Worm (Caenorhabditis elegans): ENCODE results near the gene C50E3.15.

The C50E3.15 gene

DNA sequence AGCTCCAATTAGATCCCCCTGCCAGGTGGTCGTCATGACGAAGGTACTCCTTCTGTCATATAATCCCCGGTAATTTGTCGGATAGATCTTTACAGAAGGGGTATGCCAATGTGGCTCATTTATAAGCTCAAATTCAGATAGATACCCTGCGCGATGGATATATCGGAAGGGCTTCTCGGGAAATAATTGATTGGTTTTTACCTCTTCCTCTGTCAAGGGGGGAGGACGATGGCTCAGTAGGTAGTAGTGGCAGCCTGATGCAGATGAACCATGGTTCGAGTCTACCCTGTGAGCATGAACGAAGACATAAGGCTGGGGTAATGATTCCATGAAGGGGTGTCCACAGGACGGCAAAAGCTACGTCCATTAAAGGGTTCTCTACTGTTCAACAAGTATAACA, 28.9 kb downstream of the C50E3.15 start:
- no peak for TF ChIP-seq ztf-23 (GFP tag; IDR thresholded peaks at IDR 0.05)
- no peak for TF ChIP-seq flt-1 (GFP tag; IDR thresholded peaks at IDR 0.05)
- TF ChIP-seq ref-1 (GFP tag; conservative IDR thresholded peaks at IDR 0.05): no peak
- no peak for TF ChIP-seq T22C8.4 (GFP tag; IDR thresholded peaks at IDR 0.05)

DNA sequence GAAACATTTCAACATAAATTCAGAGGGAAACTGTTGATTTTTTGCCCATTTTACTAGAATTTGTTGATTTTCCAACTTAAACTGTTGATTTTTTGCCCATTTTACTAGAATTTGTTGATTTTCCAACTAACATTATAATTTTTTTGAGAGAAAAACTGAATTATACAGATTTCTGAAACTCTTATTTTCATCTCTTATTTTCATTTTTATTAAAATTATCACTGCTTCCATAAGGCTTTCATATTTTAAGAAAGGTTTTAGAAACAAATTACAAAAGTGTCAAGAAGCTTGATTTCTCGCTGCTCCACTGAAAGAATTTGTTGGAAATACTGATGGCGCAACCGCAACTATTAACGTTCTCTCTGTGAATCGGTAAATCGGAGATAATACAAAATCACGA, 31.7 kb downstream of the C50E3.15 start:
- no peak for TF ChIP-seq tab-1 (GFP tag; IDR thresholded peaks at IDR 0.05)
- no peak for TF ChIP-seq T22C8.4 (GFP tag; IDR thresholded peaks at IDR 0.05)
- no peak for TF ChIP-seq cog-1 (tag; optimal IDR thresholded peaks at IDR 0.05)
- TF ChIP-seq med-1 (GFP tag; optimal IDR thresholded peaks at IDR 0.05; ENCODE audit: insufficient read depth): no peak
- no peak for TF ChIP-seq flt-1 (GFP tag; IDR thresholded peaks at IDR 0.05)
- no peak for TF ChIP-seq ztf-23 (GFP tag; IDR thresholded peaks at IDR 0.05)
- no peak for TF ChIP-seq ztf-29 (GFP tag; IDR thresholded peaks at IDR 0.05)
- TF ChIP-seq klf-2 (GFP tag; conservative IDR thresholded peaks at IDR 0.05): no peak
- no peak for TF ChIP-seq ref-1 (GFP tag; conservative IDR thresholded peaks at IDR 0.05)

- no peak for TF ChIP-seq med-1 (GFP tag; optimal IDR thresholded peaks at IDR 0.05; ENCODE audit: insufficient read depth)
- TF ChIP-seq flt-1 (GFP tag; IDR thresholded peaks at IDR 0.05): no peak
- no peak for TF ChIP-seq ztf-23 (GFP tag; IDR thresholded peaks at IDR 0.05)
- TF ChIP-seq klf-2 (GFP tag; conservative IDR thresholded peaks at IDR 0.05): no peak
- no peak for TF ChIP-seq cog-1 (tag; optimal IDR thresholded peaks at IDR 0.05)
- no peak for TF ChIP-seq ref-1 (GFP tag; conservative IDR thresholded peaks at IDR 0.05)
- TF ChIP-seq ztf-29 (GFP tag; IDR thresholded peaks at IDR 0.05): no peak
- no peak for TF ChIP-seq T22C8.4 (GFP tag; IDR thresholded peaks at IDR 0.05)
These were observed 33.5 kb downstream of the C50E3.15 start, which contains the start of gene srh-234 for ce11 chrV:7651757-7652156. Gene srh-234 (minus strand): TSS chrV:7651857.

DNA sequence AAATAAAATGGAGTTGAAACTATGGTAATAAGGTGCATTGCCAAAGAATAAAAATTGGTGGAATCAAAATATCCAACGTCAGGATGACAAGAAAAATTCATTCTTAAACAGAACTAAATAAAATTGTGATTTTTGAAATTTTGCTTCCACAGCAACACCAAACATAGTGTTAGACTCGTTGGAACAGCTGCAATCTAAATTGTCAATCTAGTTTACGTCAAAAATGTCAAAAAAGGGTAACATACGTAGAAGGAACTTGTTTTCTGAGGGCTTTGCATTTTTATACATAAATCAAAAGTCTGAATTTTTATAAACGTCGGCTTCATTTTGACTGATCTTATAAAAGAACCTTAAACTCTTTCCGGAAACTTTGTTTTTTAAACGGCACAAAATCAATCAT, 35.4 kb downstream of the C50E3.15 start, which contains the start of gene srh-200:
Gene srh-200, minus strand, starts transcription at position 101 of the 400 bp plus-strand sequence.
- TF ChIP-seq med-1 (GFP tag; optimal IDR thresholded peaks at IDR 0.05; ENCODE audit: insufficient read depth) (no peak), ref-1 (GFP tag; conservative IDR thresholded peaks at IDR 0.05) (no peak), T22C8.4 (GFP tag; IDR thresholded peaks at IDR 0.05) (no peak), ztf-29 (GFP tag; IDR thresholded peaks at IDR 0.05) (no peak), tab-1 (GFP tag; IDR thresholded peaks at IDR 0.05) (no peak), flt-1 (GFP tag; IDR thresholded peaks at IDR 0.05) (no peak), cog-1 (tag; optimal IDR thresholded peaks at IDR 0.05) (no peak), klf-2 (GFP tag; conservative IDR thresholded peaks at IDR 0.05) (no peak), ztf-23 (GFP tag; IDR thresholded peaks at IDR 0.05) (no peak)

ce11 chrV:7667940-7668339, 49.7 kb downstream of the C50E3.15 start, which contains the start of gene C12D5.5:
Gene C12D5.5 (plus strand): TSS chrV:7668240.
- TF ChIP-seq med-1 (GFP tag; optimal IDR thresholded peaks at IDR 0.05; ENCODE audit: insufficient read depth) (no peak), ztf-23 (GFP tag; IDR thresholded peaks at IDR 0.05) (no peak), klf-2 (GFP tag; conservative IDR thresholded peaks at IDR 0.05) (no peak), ztf-29 (GFP tag; IDR thresholded peaks at IDR 0.05) (no peak)
